Worm (Caenorhabditis elegans) whole organism, mixed stage, embryonic: ENCODE data around the gene cyp-33A1.

Experiments
- M03D4.4 ChIP-seq: sonication (generic microtip); optimal IDR thresholded peaks from 2 replicates; lab custom pipeline; 2017; ENCODE audit warnings: mild to moderate bottlenecking, missing genetic modification characterization, missing compliant biosample characterization
- bed-3 ChIP-seq: fragments of 200-800 bp; sonication (Bioruptor generic); optimal IDR thresholded peaks from 3 replicates; lab custom pipeline; 2018; ENCODE audit warnings: mild to moderate bottlenecking, missing genetic modification characterization, moderate library complexity, missing compliant biosample characterization
- blmp-1 ChIP-seq: fragments of 150-350 bp; optimal IDR thresholded peaks from 2 replicates; lab custom pipeline; 2014; ENCODE audit warnings: missing biosample characterization, missing genetic modification characterization
- ceh-43 ChIP-seq: fragments of 200-800 bp; sonication (Bioruptor generic); optimal IDR thresholded peaks from 2 replicates; lab custom pipeline; 2018; ENCODE audit warnings: mild to moderate bottlenecking, missing genetic modification characterization, moderate library complexity, missing compliant biosample characterization
- ceh-83 ChIP-seq: fragments of 200-800 bp; sonication (Bioruptor generic); optimal IDR thresholded peaks from 2 replicates; lab custom pipeline; 2018; ENCODE audit warnings: mild to moderate bottlenecking, missing genetic modification characterization, missing compliant biosample characterization
- ces-1 ChIP-seq: fragments of 150-350 bp; optimal IDR thresholded peaks from 2 replicates; lab custom pipeline; 2014; ENCODE audit warnings: missing biosample characterization, missing genetic modification reagents, missing genetic modification characterization
- cnd-1 ChIP-seq: fragments of 200-800 bp; sonication (Bioruptor generic); optimal IDR thresholded peaks from 2 replicates; lab custom pipeline; 2018; ENCODE audit warnings: mild to moderate bottlenecking, missing genetic modification characterization, missing compliant biosample characterization
- drap-1 ChIP-seq: fragments of 200-800 bp; sonication (Bioruptor generic); optimal IDR thresholded peaks from 3 replicates; lab custom pipeline; 2018; ENCODE audit warnings: mild to moderate bottlenecking, missing genetic modification characterization, missing compliant biosample characterization
- elt-1 ChIP-seq: sonication (generic microtip); optimal IDR thresholded peaks from 2 replicates; lab custom pipeline; 2017; ENCODE audit warnings: missing genetic modification characterization, mild to moderate bottlenecking, missing compliant biosample characterization, antibody characterized with exemption, moderate library complexity, borderline replicate concordance; ENCODE audit not compliant: insufficient read depth
- elt-3 ChIP-seq: fragments of 150-350 bp; optimal IDR thresholded peaks from 2 replicates; lab custom pipeline; 2014; ENCODE audit warnings: missing biosample characterization, missing genetic modification characterization
- flh-1 ChIP-seq: fragments of 200-800 bp; sonication (Bioruptor generic); optimal IDR thresholded peaks from 2 replicates; lab custom pipeline; 2018; ENCODE audit warnings: mild to moderate bottlenecking, missing genetic modification characterization, moderate library complexity, missing compliant biosample characterization
- lin-13 ChIP-seq: fragments of 150-350 bp; optimal IDR thresholded peaks from 2 replicates; lab custom pipeline; 2014; ENCODE audit warnings: missing biosample characterization, missing genetic modification characterization
- lsy-2 ChIP-seq: fragments of 150-350 bp; optimal IDR thresholded peaks from 2 replicates; lab custom pipeline; 2014; ENCODE audit warnings: missing biosample characterization, missing genetic modification characterization
- mab-5 ChIP-seq: fragments of 150-350 bp; optimal IDR thresholded peaks from 2 replicates; lab custom pipeline; 2014; ENCODE audit warnings: missing biosample characterization, missing genetic modification characterization
- mep-1 ChIP-seq: fragments of 150-350 bp; optimal IDR thresholded peaks from 2 replicates; lab custom pipeline; 2017; ENCODE audit warnings: missing biosample characterization, missing genetic modification reagents, missing genetic modification characterization, inconsistent platforms
- mls-2 ChIP-seq: sonication (generic microtip); optimal IDR thresholded peaks from 2 replicates; lab custom pipeline; 2016; ENCODE audit warnings: mild to moderate bottlenecking, missing genetic modification characterization, moderate library complexity, missing compliant biosample characterization
- nhr-12 ChIP-seq: fragments of 150-350 bp; optimal IDR thresholded peaks from 2 replicates; lab custom pipeline; 2014; ENCODE audit warnings: missing biosample characterization, missing genetic modification characterization
- nhr-2 ChIP-seq: fragments of 150-350 bp; optimal IDR thresholded peaks from 2 replicates; lab custom pipeline; 2014; ENCODE audit warnings: missing biosample characterization, missing genetic modification characterization
- nhr-237 ChIP-seq: fragments of 150-350 bp; optimal IDR thresholded peaks from 2 replicates; lab custom pipeline; 2014; ENCODE audit warnings: missing biosample characterization, missing genetic modification characterization
- nhr-28 ChIP-seq: fragments of 150-350 bp; optimal IDR thresholded peaks from 2 replicates; lab custom pipeline; 2014; ENCODE audit warnings: missing biosample characterization, missing genetic modification characterization
- pha-4 ChIP-seq: fragments of 150-350 bp; optimal IDR thresholded peaks from 2 replicates; lab custom pipeline; 2018; ENCODE audit warnings: missing biosample characterization, missing genetic modification reagents, missing genetic modification characterization
- sem-2 ChIP-seq: fragments of 200-800 bp; sonication (Bioruptor generic); optimal IDR thresholded peaks from 2 replicates; lab custom pipeline; 2018; ENCODE audit warnings: mild to moderate bottlenecking, missing genetic modification characterization, missing compliant biosample characterization
- snpc-4 ChIP-seq: fragments of 150-350 bp; optimal IDR thresholded peaks from 2 replicates; lab custom pipeline; 2014; ENCODE audit warnings: missing biosample characterization, missing genetic modification characterization
- sptf-1 ChIP-seq: sonication (generic microtip); optimal IDR thresholded peaks from 2 replicates; lab custom pipeline; 2017; ENCODE audit warnings: mild to moderate bottlenecking, missing genetic modification characterization, moderate library complexity, missing compliant biosample characterization
- tbx-8 ChIP-seq: fragments of 200-800 bp; sonication (Bioruptor generic); optimal IDR thresholded peaks from 2 replicates; lab custom pipeline; 2018; ENCODE audit warnings: mild to moderate bottlenecking, missing genetic modification characterization, moderate library complexity, missing compliant biosample characterization
- unc-120 ChIP-seq: sonication (generic microtip); optimal IDR thresholded peaks from 2 replicates; lab custom pipeline; 2017; ENCODE audit warnings: missing genetic modification characterization, missing compliant biosample characterization; ENCODE audit not compliant: poor library complexity, severe bottlenecking
- unc-39 ChIP-seq: fragments of 150-350 bp; optimal IDR thresholded peaks from 2 replicates; lab custom pipeline; 2014; ENCODE audit warnings: missing biosample characterization, missing genetic modification characterization
- unc-62 ChIP-seq: fragments of 150-350 bp; optimal IDR thresholded peaks from 2 replicates; lab custom pipeline; 2014; ENCODE audit warnings: missing biosample characterization, missing genetic modification reagents, missing genetic modification characterization
- zip-8 ChIP-seq: fragments of 150-350 bp; optimal IDR thresholded peaks from 2 replicates; lab custom pipeline; 2014; ENCODE audit warnings: missing biosample characterization, missing genetic modification characterization
- ztf-11 ChIP-seq: fragments of 150-350 bp; optimal IDR thresholded peaks from 2 replicates; lab custom pipeline; 2014; ENCODE audit warnings: missing biosample characterization, missing genetic modification characterization

cyp-33A1 gene

DNA sequence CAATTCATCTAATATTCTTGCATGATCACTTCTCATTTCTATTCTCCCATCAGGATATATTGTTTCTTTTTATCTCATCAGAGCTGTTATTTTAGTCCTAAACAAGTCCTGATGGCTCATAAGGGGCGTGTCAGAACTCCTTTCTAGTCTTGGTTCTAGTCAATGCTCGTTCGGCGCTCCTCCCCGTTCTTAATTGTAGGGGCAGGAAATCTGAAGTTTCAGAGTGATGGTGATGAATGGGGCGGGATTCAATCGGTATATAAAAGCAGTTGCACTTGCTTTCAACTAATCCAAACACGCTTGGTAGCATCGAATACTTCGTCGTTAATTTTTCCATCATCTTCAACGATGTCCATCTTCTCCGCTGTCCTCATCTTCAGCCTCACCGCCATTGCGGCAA is 9.0 kb downstream of the cyp-33A1 start, which contains the start of gene C12D5.4:
TSS of gene C12D5.4 (plus strand) at position 301 of the 400 bp plus-strand sequence.
- TF ChIP-seq mep-1 (tag; lab: Kevin White, UChicago) = no peak
- TF ChIP-seq elt-1 (tag; lab: Kevin White, UChicago) = no peak
- TF ChIP-seq nhr-28 (tag; lab: Kevin White, UChicago) = no peak
- no peak for TF ChIP-seq elt-3 (tag; lab: Kevin White, UChicago)
- TF ChIP-seq pha-4 (tag; lab: Kevin White, UChicago) = no peak
- no peak for TF ChIP-seq unc-120 (tag; lab: Kevin White, UChicago)
- no peak for TF ChIP-seq ztf-11 (tag; lab: Kevin White, UChicago)
- no peak for TF ChIP-seq mls-2 (tag; lab: Kevin White, UChicago)

DNA sequence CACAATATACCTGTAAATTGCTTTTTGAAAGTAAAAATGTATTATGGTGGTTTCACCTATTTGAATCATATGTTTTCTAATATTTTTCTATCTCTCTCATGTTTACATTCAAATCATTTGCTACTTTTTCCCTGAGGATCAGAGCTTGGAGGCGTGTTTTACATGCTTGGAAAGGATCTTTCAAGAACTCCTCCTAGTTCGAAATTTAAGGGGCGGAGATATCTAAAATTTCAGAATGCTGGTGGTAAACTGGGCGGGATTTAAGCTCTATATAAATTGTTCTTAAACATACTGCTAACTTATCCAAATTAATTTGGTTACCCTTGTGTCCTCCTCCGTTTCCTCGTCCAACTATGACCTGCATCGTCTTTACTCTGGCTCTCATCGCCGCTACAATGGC is 13.3 kb downstream of the cyp-33A1 start, which contains the start of gene C12D5.5:
TSS of gene C12D5.5 (plus strand) at position 301 of the 400 bp plus-strand sequence.
- no peak for TF ChIP-seq cnd-1
- TF ChIP-seq flh-1 (GFP tag; lab: Kevin White, UChicago) = no peak
- TF ChIP-seq M03D4.4 (tag; lab: Kevin White, UChicago) = no peak
- no peak for TF ChIP-seq bed-3 (GFP tag; lab: Kevin White, UChicago)

DNA sequence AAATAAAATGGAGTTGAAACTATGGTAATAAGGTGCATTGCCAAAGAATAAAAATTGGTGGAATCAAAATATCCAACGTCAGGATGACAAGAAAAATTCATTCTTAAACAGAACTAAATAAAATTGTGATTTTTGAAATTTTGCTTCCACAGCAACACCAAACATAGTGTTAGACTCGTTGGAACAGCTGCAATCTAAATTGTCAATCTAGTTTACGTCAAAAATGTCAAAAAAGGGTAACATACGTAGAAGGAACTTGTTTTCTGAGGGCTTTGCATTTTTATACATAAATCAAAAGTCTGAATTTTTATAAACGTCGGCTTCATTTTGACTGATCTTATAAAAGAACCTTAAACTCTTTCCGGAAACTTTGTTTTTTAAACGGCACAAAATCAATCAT is 27.7 kb downstream of the cyp-33A1 start, which contains the start of gene srh-200:
TSS of gene srh-200 (minus strand) at position 101 of the 400 bp plus-strand sequence.
- TF ChIP-seq mab-5 = no peak
- TF ChIP-seq nhr-12 (tag; lab: Kevin White, UChicago) = no peak
- TF ChIP-seq nhr-2 (tag; lab: Kevin White, UChicago) = no peak
- no peak for TF ChIP-seq blmp-1 (tag; lab: Kevin White, UChicago)
- TF ChIP-seq flh-1 (GFP tag; lab: Kevin White, UChicago) = no peak
- no peak for TF ChIP-seq mls-2 (tag; lab: Kevin White, UChicago)
- no peak for TF ChIP-seq unc-62 (GFP tag; lab: Kevin White, UChicago)
- no peak for TF ChIP-seq lin-13 (tag; lab: Kevin White, UChicago)
- TF ChIP-seq unc-39 (tag; lab: Kevin White, UChicago) = no peak
- no peak for TF ChIP-seq elt-3 (tag; lab: Kevin White, UChicago)
- no peak for TF ChIP-seq nhr-237 (tag; lab: Kevin White, UChicago)
- no peak for TF ChIP-seq M03D4.4 (tag; lab: Kevin White, UChicago)
- no peak for TF ChIP-seq ztf-11 (tag; lab: Kevin White, UChicago)
- no peak for TF ChIP-seq sptf-1
- no peak for TF ChIP-seq cnd-1
- no peak for TF ChIP-seq ceh-43 (GFP tag; lab: Kevin White, UChicago)
- TF ChIP-seq nhr-28 (tag; lab: Kevin White, UChicago) = no peak

DNA sequence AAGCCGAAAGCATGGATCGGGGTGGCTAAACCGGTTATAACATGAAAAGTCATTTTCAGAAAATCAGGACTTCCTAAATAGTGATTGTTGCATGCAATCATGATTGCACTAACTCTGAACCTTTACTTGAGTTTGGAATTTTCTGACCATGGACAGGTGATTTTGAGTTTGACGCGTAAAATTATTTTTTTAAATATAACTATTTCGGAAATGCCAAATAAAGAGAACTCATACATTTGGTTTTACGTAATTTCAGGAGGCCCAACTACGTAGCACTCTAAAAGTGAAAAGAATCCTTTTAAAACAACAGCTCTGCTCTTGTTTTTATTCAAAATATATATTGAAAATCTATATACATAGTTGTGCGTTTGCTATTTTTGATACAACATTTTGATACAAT is 29.5 kb downstream of the cyp-33A1 start, which contains the start of gene srh-234:
TSS of gene srh-234 (minus strand) at position 101 of the 400 bp plus-strand sequence.
- no peak for TF ChIP-seq snpc-4 (tag; lab: Kevin White, UChicago)
- no peak for TF ChIP-seq unc-120 (tag; lab: Kevin White, UChicago)
- TF ChIP-seq sptf-1 = no peak
- TF ChIP-seq blmp-1 (tag; lab: Kevin White, UChicago) = no peak
- no peak for TF ChIP-seq nhr-2 (tag; lab: Kevin White, UChicago)
- no peak for TF ChIP-seq zip-8 (tag; lab: Kevin White, UChicago)
- no peak for TF ChIP-seq ceh-43 (GFP tag; lab: Kevin White, UChicago)
- no peak for TF ChIP-seq elt-3 (tag; lab: Kevin White, UChicago)
- no peak for TF ChIP-seq ces-1 (GFP tag; lab: Kevin White, UChicago)
- no peak for TF ChIP-seq elt-1 (tag; lab: Kevin White, UChicago)
- TF ChIP-seq nhr-28 (tag; lab: Kevin White, UChicago) = no peak
- no peak for TF ChIP-seq M03D4.4 (tag; lab: Kevin White, UChicago)
- TF ChIP-seq drap-1 = no peak
- TF ChIP-seq ceh-83 (GFP tag; lab: Kevin White, UChicago) = no peak

DNA sequence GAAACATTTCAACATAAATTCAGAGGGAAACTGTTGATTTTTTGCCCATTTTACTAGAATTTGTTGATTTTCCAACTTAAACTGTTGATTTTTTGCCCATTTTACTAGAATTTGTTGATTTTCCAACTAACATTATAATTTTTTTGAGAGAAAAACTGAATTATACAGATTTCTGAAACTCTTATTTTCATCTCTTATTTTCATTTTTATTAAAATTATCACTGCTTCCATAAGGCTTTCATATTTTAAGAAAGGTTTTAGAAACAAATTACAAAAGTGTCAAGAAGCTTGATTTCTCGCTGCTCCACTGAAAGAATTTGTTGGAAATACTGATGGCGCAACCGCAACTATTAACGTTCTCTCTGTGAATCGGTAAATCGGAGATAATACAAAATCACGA is 31.3 kb downstream of the cyp-33A1 start:
- TF ChIP-seq nhr-12 (tag; lab: Kevin White, UChicago) (no peak), snpc-4 (tag; lab: Kevin White, UChicago) (no peak), lsy-2 (tag; lab: Kevin White, UChicago) (no peak), tbx-8 (no peak), mls-2 (tag; lab: Kevin White, UChicago) (no peak), nhr-28 (tag; lab: Kevin White, UChicago) (no peak), sem-2 (GFP tag; lab: Kevin White, UChicago) (no peak), bed-3 (GFP tag; lab: Kevin White, UChicago) (no peak), zip-8 (tag; lab: Kevin White, UChicago) (no peak)
